Fruit fly (Drosophila melanogaster): ENCODE results near the gene CG14427.

DNA sequence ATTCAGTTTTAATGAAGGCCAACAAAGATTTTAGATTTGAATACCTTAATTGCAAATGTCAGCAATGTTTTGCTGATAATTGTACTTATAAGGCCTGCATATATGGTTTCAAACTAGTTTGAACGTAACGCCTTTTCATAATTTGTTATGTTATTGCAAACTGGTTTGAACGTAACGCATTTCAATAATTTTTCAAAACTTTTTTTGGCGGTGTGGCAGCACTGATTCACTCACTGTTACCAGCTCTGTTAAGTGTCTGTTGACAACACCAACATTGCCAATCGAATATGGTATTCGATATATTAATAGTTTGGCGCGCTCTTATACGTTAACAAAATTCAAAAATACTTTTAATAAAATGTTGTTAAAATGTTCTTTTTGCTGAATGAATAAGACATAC is 26.2 kb downstream of the CG14427 start:
- TF ChIP-seq CG17806 (tag; optimal IDR thresholded peaks at IDR 0.05) = no peak
- TF ChIP-seq Ets98B (GFP tag; IDR thresholded peaks at IDR 0.05) = no peak
- no peak for TF ChIP-seq gl (tag; optimal IDR thresholded peaks at IDR 0.05)
- TF ChIP-seq CG8301 (tag; optimal IDR thresholded peaks at IDR 0.05) = no peak

Measured in whole organism, pupa.